Worm (Caenorhabditis elegans) whole organism, early embryonic: ENCODE results near the gene fbxa-102.

Source experiments
- B0310.2 ChIP-seq: sonication (generic microtip); optimal IDR thresholded peaks from 2 replicates; lab custom pipeline; 2016; ENCODE audit warnings: mild to moderate bottlenecking, missing genetic modification characterization, missing compliant biosample characterization
- aly-1 ChIP-seq: sonication (generic microtip); optimal IDR thresholded peaks from 2 replicates; lab custom pipeline; 2016; ENCODE audit warnings: missing genetic modification characterization, missing compliant biosample characterization
- ama-1 ChIP-seq: fragments of 150-350 bp; optimal IDR thresholded peaks from 2 replicates; lab custom pipeline; 2014
- ceh-13 ChIP-seq: fragments of 200-800 bp; sonication (Bioruptor generic); optimal IDR thresholded peaks from 2 replicates; lab custom pipeline; 2018; ENCODE audit warnings: mild to moderate bottlenecking, missing genetic modification characterization, missing compliant biosample characterization
- ceh-36 ChIP-seq: sonication (generic microtip); optimal IDR thresholded peaks from 2 replicates; lab custom pipeline; 2016; ENCODE audit warnings: missing genetic modification characterization, inconsistent platforms, missing compliant biosample characterization
- ets-7 ChIP-seq: sonication (generic microtip); optimal IDR thresholded peaks from 2 replicates; lab custom pipeline; 2016; ENCODE audit warnings: missing genotype, missing genetic modification characterization, missing compliant biosample characterization
- flt-1 ChIP-seq: fragments of 200-800 bp; sonication (Bioruptor generic); IDR thresholded peaks from 2 replicates; pipeline ENCODE4 v1.3.6; 2022; ENCODE audit warnings: missing genetic modification characterization, missing compliant biosample characterization
- hmbx-1 ChIP-seq: sonication (generic microtip); optimal IDR thresholded peaks from 2 replicates; lab custom pipeline; 2016; ENCODE audit warnings: mild to moderate bottlenecking, missing genetic modification characterization, missing compliant biosample characterization
- hmg-4 ChIP-seq: fragments of 200-800 bp; sonication (Bioruptor generic); optimal IDR thresholded peaks from 2 replicates; lab custom pipeline; 2018; ENCODE audit warnings: mild to moderate bottlenecking, missing genetic modification characterization, missing compliant biosample characterization
- hnd-1 ChIP-seq: sonication (generic microtip); optimal IDR thresholded peaks from 2 replicates; lab custom pipeline; 2016; ENCODE audit warnings: missing genetic modification characterization, missing compliant biosample characterization
- scrt-1 ChIP-seq: fragments of 200-800 bp; sonication (Bioruptor generic); IDR thresholded peaks from 2 replicates; pipeline ENCODE4 v1.3.6; 2022; ENCODE audit warnings: missing genetic modification characterization, missing compliant biosample characterization
- tbx-11 ChIP-seq: fragments of 200-800 bp; sonication (Bioruptor generic); IDR thresholded peaks from 2 replicates; pipeline ENCODE4 v1.3.6; 2022; ENCODE audit warnings: missing genetic modification characterization, missing compliant biosample characterization
- tra-4 ChIP-seq: sonication (generic microtip); optimal IDR thresholded peaks from 2 replicates; lab custom pipeline; 2017; ENCODE audit warnings: missing genetic modification characterization, missing compliant biosample characterization

- TF ChIP-seq aly-1 (no peak), ama-1 (lab: Kevin White, UChicago) (no peak), ets-7 (no peak), flt-1 (GFP tag; lab: Robert Waterston, UW) (no peak), tbx-11 (GFP tag; lab: Robert Waterston, UW) (no peak), tra-4 (tag; lab: Kevin White, UChicago) (no peak), ceh-13 (no peak), hnd-1 (tag; lab: Kevin White, UChicago) (no peak), hmg-4 (GFP tag; lab: Kevin White, UChicago) (no peak), B0310.2 (tag; lab: Kevin White, UChicago) (no peak), hmbx-1 (tag; lab: Kevin White, UChicago) (no peak), scrt-1 (GFP tag; lab: Robert Waterston, UW) (no peak), ceh-36 (tag; lab: Kevin White, UChicago) (no peak)
Measured at ce11 chrV:17467881-17468280, 25.8 kb downstream of the fbxa-102 start.
